Worm (Caenorhabditis elegans): ENCODE results near the gene Y69A2AR.12.

Gene Y69A2AR.12

DNA sequence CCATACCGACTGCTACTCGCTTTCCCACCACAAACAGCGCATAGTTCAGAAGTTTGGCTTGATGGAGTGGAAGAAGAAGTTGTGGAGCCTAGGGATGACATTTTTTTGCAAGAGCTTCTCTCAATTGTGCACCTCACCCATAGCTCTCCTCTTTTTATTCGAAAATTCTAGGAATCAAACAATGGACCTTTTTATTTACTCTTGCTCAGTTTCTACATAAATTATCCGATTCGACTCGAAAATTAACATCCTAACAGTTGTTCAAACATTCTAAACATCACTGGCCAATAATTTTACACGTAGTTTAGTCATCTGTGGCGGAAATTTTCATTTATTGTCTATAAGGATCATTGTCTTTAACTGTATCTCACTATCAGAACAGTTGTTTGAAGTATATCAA is 13.1 kb downstream of the Y69A2AR.12 start, which contains the start of gene nhr-242:
TSS of gene nhr-242 (minus strand) at position 101 of the 400 bp plus-strand sequence.
- no peak for TF ChIP-seq unc-62 (GFP tag; optimal IDR thresholded peaks at IDR 0.05)

DNA sequence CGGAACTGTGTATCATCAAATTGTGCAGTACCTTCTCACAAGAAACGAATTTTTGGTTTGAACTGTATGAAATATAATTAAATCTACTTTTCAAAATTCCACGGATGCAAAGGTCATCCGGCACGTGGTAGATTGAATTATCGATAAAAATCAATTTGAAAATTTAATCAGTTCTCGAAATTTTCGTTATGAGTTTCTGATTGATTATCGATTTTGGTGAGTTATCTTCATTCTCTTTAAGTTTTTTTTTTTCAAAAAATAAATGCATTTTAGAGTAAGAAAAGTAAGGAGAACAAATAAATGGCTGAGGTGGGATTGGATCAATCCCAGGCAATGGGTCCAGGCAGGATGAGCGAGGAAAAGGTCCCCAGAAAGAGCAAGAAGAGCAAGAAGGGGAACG is 29.0 kb downstream of the Y69A2AR.12 start, which contains the start of gene Y69A2AR.47:
TSS of gene Y69A2AR.47 (plus strand) at position 301 of the 400 bp plus-strand sequence.
- no peak for TF ChIP-seq unc-62 (GFP tag; optimal IDR thresholded peaks at IDR 0.05)

DNA sequence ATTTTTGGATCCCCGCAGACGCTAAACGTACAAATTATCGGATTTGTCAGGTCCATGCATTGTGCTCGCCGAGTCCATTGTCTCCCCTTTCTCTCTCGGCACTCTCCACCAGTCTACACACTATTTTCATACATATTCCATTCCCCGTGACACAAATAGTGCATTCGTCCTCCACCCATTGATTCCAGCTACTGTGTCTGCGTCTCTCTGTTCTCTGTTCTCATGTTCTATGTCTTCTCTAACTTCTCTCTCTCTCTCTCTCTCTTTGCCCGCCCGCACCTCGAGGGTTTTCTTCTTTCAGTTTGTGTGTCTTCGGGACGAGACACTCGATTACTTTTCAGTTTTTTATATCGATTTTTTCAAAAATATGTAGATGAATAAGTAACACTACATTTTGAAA is 31.2 kb downstream of the Y69A2AR.12 start:
- TF ChIP-seq unc-62 (GFP tag; optimal IDR thresholded peaks at IDR 0.05) = no peak

DNA sequence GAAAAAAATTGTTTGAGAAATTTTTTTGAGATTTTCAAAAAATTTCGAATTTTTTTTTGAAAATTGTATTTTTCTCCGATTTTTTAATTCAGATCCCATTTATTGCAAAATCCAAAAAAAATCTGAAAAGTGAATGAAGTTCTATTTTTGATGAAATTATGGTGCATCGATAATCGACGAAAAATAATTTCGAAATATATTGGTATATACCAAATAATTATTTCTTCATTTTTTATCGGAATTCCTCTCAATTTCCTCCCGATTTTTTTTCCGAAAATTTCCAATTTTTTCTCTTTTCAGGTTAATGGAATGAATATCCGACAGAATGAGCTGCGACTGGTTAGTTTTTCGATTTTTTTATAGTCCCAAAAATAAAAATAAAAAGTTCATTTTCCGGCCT is 32.4 kb downstream of the Y69A2AR.12 start, which contains the start of gene epg-9:
TSS of gene epg-9 (plus strand) at position 301 of the 400 bp plus-strand sequence.
- TF ChIP-seq unc-62 (GFP tag; optimal IDR thresholded peaks at IDR 0.05) = no peak

DNA sequence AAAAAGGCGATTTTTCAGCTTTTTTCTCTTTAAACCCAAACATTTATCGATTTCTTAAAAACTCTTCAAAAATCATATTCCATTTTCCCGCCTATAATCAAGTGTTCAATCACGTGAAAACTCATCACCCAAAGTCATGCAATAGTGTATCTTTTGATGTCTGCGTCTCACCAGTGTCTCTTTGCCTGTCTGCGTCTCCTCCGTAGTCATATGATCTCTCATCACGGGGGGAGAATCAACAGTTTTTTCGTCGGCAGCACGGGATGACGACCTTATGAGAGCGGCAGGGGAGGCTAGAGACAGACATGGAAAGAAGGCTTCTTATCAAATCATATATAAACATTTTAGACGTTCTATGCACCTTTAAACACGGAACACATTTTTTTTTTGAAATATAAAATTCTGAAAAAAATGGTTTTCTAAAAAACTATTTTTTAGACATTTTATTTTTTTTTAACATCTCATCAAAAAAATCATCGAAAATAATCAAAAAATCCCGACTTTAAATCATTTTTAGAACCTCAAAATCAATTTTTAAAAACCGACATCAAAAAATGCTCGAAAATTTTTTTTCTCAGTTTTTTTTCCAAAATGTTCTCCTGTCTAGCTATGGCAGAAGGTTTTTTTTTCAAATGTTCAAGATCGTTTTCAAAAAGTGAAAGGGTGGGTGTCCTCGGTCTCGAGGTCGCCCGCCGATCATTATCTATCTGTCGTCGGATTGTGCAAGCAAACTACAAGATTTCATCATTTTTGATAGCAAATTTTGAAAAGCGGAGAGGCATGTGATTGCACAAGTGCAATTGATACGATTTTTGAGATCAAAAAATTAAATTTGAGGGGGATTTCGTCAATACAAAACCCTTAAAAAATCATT is 33.8 kb downstream of the Y69A2AR.12 start:
- no peak for TF ChIP-seq unc-62 (GFP tag; optimal IDR thresholded peaks at IDR 0.05)

DNA sequence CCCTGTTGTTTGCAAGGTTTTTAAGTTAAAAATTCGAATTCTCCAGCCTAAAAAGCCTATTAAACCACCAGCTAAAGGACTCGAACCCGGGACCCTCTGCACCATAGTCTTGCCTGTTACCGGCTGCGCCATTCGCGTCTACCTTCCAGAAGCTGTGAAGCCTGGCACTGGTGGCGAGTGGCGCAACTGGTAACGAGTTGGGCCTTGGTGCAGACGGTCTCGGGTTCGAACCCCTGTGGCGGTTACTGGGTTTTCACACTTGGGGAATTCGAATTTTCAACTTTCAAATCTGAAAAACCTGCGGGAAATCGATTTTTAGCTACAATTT is 34.4 kb downstream of the Y69A2AR.12 start:
- no peak for TF ChIP-seq unc-62 (GFP tag; optimal IDR thresholded peaks at IDR 0.05)

DNA sequence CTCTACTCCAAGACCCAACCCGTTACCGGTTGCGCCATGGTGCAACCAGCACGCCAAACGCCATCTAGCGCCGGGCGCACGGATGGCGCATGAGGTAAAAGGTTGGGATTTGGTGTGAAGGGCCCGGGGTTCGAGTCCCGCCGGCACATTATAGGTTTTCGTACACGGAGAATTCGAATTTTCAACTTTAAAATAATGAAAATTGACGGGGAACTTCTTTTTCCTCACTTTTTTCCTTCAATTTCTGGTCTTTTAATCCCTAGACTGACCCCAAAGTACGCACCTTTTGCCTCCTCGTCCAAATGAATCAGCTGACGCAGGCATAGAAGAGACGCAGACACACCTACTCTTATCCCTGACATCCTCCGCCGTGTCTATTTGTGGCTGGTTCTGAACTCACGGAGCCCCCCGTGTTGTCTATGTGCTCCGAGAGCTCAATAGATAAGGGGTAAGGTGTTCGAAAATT is 35.2 kb downstream of the Y69A2AR.12 start:
- TF ChIP-seq unc-62 (GFP tag; optimal IDR thresholded peaks at IDR 0.05) = no peak

DNA sequence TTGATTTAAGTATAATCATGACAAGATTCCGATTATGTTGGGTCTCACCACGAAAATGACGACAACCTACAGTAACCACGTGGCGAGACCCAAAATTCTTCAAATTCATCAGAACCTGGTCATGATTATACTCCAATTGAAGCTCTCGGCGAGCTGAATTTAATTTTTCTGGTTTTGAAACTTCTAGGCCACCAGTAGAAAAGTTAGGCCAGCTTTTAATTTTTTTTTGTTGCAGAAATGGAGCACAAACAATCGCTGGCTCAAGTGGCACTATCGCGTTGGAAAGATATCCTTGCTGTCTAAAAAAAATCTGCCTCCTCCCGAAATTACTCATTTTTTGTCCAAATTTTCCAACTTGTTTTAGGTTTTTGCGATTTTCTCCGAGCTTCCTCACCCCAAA is 38.2 kb downstream of the Y69A2AR.12 start:
- no peak for TF ChIP-seq unc-62 (GFP tag; optimal IDR thresholded peaks at IDR 0.05)

DNA sequence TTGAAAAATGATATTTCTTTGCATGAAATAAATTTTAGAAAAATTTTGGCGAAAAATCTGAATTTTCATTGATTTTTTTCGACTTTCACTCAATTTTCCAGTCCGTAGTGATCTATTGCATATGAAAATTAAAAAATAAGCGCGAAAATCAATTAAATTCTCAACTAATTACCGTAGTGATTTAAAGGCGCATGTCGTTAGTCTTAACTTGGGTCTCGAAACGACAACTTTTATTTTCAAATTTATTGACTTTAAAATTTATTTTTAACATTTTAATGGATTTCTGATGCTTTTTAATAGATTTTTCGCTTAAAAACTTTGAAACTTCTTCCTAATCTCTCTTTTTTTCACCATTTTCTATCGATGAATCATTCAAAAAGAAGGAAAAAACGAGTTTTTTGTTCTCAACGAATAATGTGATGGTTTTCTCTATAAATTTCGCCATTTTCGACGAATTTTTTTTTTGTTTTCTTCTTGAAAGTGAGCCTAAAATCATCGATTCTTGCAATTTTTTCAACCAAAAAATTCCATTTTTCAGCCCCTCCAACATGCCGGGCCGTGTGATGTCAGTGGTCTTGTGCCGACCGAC is 39.2 kb downstream of the Y69A2AR.12 start, which contains the start of gene vamp-7:
TSS of gene vamp-7 (plus strand) at position 539 of the 589 bp plus-strand sequence.
- no peak for TF ChIP-seq unc-62 (GFP tag; optimal IDR thresholded peaks at IDR 0.05)

DNA sequence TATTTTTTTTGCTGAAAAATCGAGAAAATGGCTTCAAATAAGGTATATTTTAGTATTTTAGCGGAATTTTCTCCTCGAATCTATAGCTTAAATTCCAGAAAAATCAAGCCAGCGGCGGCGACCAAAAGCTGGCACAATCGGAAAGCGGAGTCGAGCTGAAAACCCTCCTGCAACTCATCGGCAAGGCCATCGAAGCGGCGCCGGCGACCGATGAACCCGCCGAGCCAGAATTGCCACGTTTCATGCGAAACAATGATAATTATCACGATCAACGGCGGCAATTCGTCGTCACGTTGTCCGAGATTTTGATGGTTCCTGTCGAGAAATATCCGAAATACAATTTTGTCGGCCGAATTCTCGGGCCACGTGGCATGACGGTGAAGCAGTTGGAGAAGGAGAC is 42.0 kb downstream of the Y69A2AR.12 start, which contains the start of gene Y69A2AR.32:
TSS of gene Y69A2AR.32 (plus strand) at position 28 of the 400 bp plus-strand sequence.
- no peak for TF ChIP-seq unc-62 (GFP tag; optimal IDR thresholded peaks at IDR 0.05)

DNA sequence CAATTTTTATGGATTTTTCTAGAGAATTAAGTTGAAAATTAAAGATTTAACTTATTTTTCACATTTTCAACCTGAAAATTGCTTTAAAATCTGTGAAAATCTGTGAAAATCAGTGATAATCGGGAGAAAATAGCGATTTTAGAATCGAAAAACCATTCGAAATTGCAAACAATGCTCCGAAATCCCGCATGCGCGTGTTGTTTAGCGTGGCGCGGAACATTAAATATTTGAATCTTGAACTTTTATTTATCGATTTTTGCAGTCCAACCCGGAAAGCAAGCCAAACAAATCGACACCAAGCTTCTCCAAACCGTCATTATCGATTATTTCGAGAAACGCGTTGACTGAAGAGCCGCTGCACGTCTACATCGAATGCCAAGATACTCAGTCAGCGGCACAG is 42.6 kb downstream of the Y69A2AR.12 start:
- no peak for TF ChIP-seq unc-62 (GFP tag; optimal IDR thresholded peaks at IDR 0.05)

DNA sequence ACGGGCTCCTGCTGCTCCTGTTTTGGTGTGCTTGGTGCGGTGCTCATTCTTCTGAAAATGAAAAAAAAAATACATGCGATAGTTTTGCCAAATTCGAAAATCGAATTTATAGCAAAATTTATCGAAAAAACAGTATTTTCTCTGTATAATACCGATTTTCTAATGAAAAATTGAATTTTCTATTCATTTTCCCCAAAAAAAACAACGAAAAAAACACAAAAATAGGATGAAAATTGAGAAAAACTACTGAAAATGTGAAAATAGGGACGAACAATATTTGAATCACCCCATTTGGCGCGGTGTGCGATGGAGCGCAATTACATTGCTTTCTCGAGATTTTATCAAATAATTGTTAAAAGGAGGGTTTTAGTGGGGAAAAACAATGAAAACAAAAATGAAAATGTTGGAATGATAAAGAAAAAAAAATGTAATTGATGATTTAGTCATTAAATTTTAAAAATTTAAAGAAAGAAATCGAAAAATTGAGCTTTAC is 44.6 kb downstream of the Y69A2AR.12 start, which contains the start of gene Y69A2AR.28:
TSS of gene Y69A2AR.28 (minus strand) at position 51 of the 493 bp plus-strand sequence.
- TF ChIP-seq unc-62 (GFP tag; optimal IDR thresholded peaks at IDR 0.05) = no peak

DNA sequence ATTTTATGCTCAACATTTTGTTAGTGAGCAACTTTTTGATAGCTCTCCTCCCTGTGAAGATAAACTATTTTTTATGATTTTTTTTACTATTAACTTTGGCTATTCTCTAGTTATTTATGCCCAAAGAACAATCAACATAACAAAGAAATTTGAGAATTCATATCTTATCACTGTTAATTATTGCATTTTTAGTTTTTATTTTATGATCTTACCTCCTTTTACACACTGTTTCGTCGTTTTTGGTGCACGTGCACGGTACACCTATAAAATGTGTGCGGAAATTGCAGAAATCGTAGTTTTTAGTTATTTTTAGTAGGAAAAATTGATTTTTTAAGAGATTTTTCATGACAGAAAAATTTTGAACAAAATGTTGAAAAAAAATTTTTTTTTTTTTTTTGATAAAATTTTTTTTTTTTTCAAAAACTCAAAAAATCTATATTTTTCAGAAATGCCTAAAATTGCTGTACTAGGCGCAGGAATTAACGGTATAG is 45.4 kb downstream of the Y69A2AR.12 start, which contains the start of gene daao-1:
TSS of gene daao-1 (plus strand) at position 441 of the 491 bp plus-strand sequence.
- no peak for TF ChIP-seq unc-62 (GFP tag; optimal IDR thresholded peaks at IDR 0.05)

DNA sequence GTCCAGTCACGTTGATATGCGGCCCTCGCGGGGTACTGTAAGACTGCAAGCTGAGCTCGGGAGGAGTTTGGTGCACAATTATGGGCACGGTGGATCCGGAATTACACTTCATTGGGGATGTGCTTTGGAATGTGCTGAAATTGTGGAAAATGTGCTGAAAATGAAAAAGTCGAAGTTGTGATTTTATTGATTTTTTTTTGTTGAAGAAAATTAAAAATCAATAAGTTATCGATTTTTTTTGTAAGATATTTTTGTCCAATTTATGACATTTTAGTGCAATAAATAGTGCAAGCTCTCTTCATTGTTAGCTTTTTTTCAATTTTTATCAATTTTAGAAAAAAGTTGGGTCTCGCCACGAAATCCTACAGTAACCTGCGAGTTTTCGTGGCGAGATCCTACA is 48.4 kb downstream of the Y69A2AR.12 start:
- no peak for TF ChIP-seq unc-62 (GFP tag; optimal IDR thresholded peaks at IDR 0.05)

DNA sequence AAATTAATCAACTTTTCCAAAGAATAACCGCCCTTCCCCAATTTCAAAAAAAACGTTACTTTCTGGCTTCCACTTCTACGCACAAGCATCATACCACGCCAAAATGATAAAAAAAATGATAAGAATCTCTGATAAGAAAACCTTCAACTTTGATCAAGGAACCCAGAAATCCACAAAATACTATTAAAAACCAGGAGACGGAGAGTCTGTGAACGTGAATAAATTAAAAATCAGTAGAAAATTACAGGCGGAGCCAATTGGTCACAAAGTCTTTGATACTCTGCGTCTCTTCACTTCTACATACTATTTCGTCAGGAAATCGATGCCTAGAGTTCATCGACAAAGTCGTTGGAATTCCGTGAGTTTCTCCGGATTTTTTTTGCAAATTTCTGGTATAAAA is 50.2 kb downstream of the Y69A2AR.12 start, which contains the start of gene smf-3:
TSS of gene smf-3 (plus strand) at position 259 of the 400 bp plus-strand sequence.
- TF ChIP-seq unc-62 (GFP tag; optimal IDR thresholded peaks at IDR 0.05) = no peak
